Worm (Caenorhabditis elegans) whole organism, L4 larva: ENCODE data around the gene B0238.9.

Experiments
- F37D6.2 ChIP-seq: sonication (generic microtip); optimal IDR thresholded peaks from 2 replicates; lab custom pipeline; 2016; ENCODE audit warnings: mild to moderate bottlenecking, missing genetic modification characterization, missing compliant biosample characterization
- R02D3.7 ChIP-seq: fragments of 150-350 bp; sonication (generic microtip); optimal IDR thresholded peaks from 3 replicates; lab custom pipeline; 2014; ENCODE audit warnings: missing biosample characterization, missing genetic modification characterization
- T26A8.4 ChIP-seq: fragments of 200-800 bp; sonication (Bioruptor generic); IDR thresholded peaks from 2 replicates; pipeline ENCODE4 v1.3.6; 2022; ENCODE audit warnings: missing genetic modification characterization, missing compliant biosample characterization
- ama-1 ChIP-seq: fragments of 150-350 bp; optimal IDR thresholded peaks from 2 replicates; lab custom pipeline; 2014; ENCODE audit warnings: inconsistent platforms, mixed read lengths
- arid-1 ChIP-seq: fragments of 200-800 bp; sonication (Bioruptor generic); conservative IDR thresholded peaks from 2 replicates; pipeline ENCODE4 v1.3.6; 2022; ENCODE audit warnings: missing genetic modification reagents, missing genetic modification characterization, missing compliant biosample characterization
- ceh-20 ChIP-seq: fragments of 200-800 bp; sonication (Bioruptor generic); IDR thresholded peaks from 2 replicates; pipeline ENCODE4 v1.3.6; 2022; ENCODE audit warnings: missing genetic modification reagents, missing genetic modification characterization, missing compliant biosample characterization
- ceh-44 ChIP-seq: fragments of 200-800 bp; sonication (Bioruptor generic); IDR thresholded peaks from 2 replicates; pipeline ENCODE4 v1.3.6; 2022; ENCODE audit warnings: missing genetic modification reagents, missing genetic modification characterization, missing compliant biosample characterization
- ceh-82 ChIP-seq: sonication (generic microtip); optimal IDR thresholded peaks from 2 replicates; lab custom pipeline; 2017; ENCODE audit warnings: missing biosample characterization, missing genetic modification characterization
- ctbp-1 ChIP-seq: fragments of 200-800 bp; sonication (Bioruptor generic); IDR thresholded peaks from 2 replicates; pipeline ENCODE4 v1.3.6; 2022; ENCODE audit warnings: missing genetic modification reagents, missing genetic modification characterization, missing compliant biosample characterization
- dmd-6 ChIP-seq: fragments of 200-800 bp; sonication (Bioruptor generic); IDR thresholded peaks from 2 replicates; pipeline ENCODE4 v1.3.6; 2022; ENCODE audit warnings: missing genetic modification reagents, missing genetic modification characterization, missing compliant biosample characterization
- dmd-8 ChIP-seq: fragments of 200-800 bp; sonication (Bioruptor generic); IDR thresholded peaks from 2 replicates; pipeline ENCODE4 v1.3.6; 2022; ENCODE audit warnings: missing genetic modification characterization, missing compliant biosample characterization
- dpl-1 ChIP-seq: fragments of 150-350 bp; optimal IDR thresholded peaks from 2 replicates; lab custom pipeline; 2014; ENCODE audit warnings: missing biosample characterization, missing genetic modification reagents, missing genetic modification characterization
- duxl-1 ChIP-seq: sonication (generic microtip); optimal IDR thresholded peaks from 2 replicates; lab custom pipeline; 2016; ENCODE audit warnings: mild to moderate bottlenecking, missing genetic modification characterization, moderate library complexity, missing compliant biosample characterization; ENCODE audit not compliant: poor library complexity
- egl-43 ChIP-seq: fragments of 200-800 bp; sonication (Bioruptor generic); IDR thresholded peaks from 2 replicates; pipeline ENCODE4 v1.3.6; 2022; ENCODE audit warnings: missing genetic modification reagents, missing genetic modification characterization, missing compliant biosample characterization
- gei-8 ChIP-seq: fragments of 200-800 bp; sonication (Bioruptor generic); optimal IDR thresholded peaks from 2 replicates; lab custom pipeline; 2018; ENCODE audit warnings: mild to moderate bottlenecking, missing genetic modification characterization, missing compliant biosample characterization
- hlh-11 ChIP-seq: fragments of 200-800 bp; sonication (Bioruptor generic); optimal IDR thresholded peaks from 2 replicates; lab custom pipeline; 2018; ENCODE audit warnings: mild to moderate bottlenecking, missing genetic modification characterization, missing compliant biosample characterization
- hlh-30 ChIP-seq: sonication (generic microtip); optimal IDR thresholded peaks from 2 replicates; lab custom pipeline; 2017; ENCODE audit warnings: antibody characterized with exemption, mild to moderate bottlenecking, missing genetic modification characterization, missing compliant biosample characterization; ENCODE audit not compliant: insufficient read depth
- hmg-1.1 ChIP-seq: fragments of 200-800 bp; sonication (Bioruptor generic); IDR thresholded peaks from 2 replicates; pipeline ENCODE4 v1.3.6; 2022; ENCODE audit warnings: missing genetic modification reagents, missing genetic modification characterization, missing compliant biosample characterization
- jun-1 ChIP-seq: fragments of 150-350 bp; optimal IDR thresholded peaks from 2 replicates; lab custom pipeline; 2014; ENCODE audit warnings: missing biosample characterization, missing genetic modification reagents, missing genetic modification characterization
- lin-15B ChIP-seq: fragments of 150-350 bp; sonication (generic microtip); optimal IDR thresholded peaks from 3 replicates; lab custom pipeline; 2014; ENCODE audit warnings: missing biosample characterization, missing genetic modification characterization
- lin-38 ChIP-seq: fragments of 200-800 bp; sonication (Bioruptor generic); IDR thresholded peaks from 2 replicates; pipeline ENCODE4 v1.3.6; 2022; ENCODE audit warnings: missing genetic modification reagents, missing genetic modification characterization, missing compliant biosample characterization
- lin-39 ChIP-seq: fragments of 150-350 bp; optimal IDR thresholded peaks from 2 replicates; lab custom pipeline; 2014; ENCODE audit warnings: missing biosample characterization, missing genetic modification reagents, missing genetic modification characterization
- lir-3 ChIP-seq: sonication (generic microtip); optimal IDR thresholded peaks from 2 replicates; lab custom pipeline; 2016; ENCODE audit warnings: mild to moderate bottlenecking, missing genetic modification characterization, missing compliant biosample characterization
- lsy-2 ChIP-seq, 2 experiments: fragments of 150-350 bp in 1 of 2; sonication (generic microtip) in 1 of 2; optimal IDR thresholded peaks; 2 replicates each; lab custom pipeline; 2014 to 2017; ENCODE audit warnings: missing biosample characterization in 2 of 2, missing genetic modification characterization in 2 of 2
- mdl-1 ChIP-seq, 2 experiments: fragments of 150-350 bp in 1 of 2; sonication (generic microtip) in 1 of 2; optimal IDR thresholded peaks; 2 replicates each; lab custom pipeline; 2014 to 2017; ENCODE audit warnings: missing biosample characterization in 2 of 2, missing genetic modification characterization in 2 of 2
- mdt-29 ChIP-seq: fragments of 200-800 bp; sonication (Bioruptor generic); IDR thresholded peaks from 2 replicates; pipeline ENCODE4 v1.3.6; 2022; ENCODE audit warnings: missing genetic modification reagents, missing genetic modification characterization, missing compliant biosample characterization
- mep-1 ChIP-seq: fragments of 150-350 bp; sonication (generic microtip); optimal IDR thresholded peaks from 3 replicates; lab custom pipeline; 2014; ENCODE audit warnings: missing biosample characterization, missing genetic modification characterization
- mes-2 ChIP-seq: sonication (generic microtip); optimal IDR thresholded peaks from 2 replicates; lab custom pipeline; 2016; ENCODE audit warnings: missing genotype, mild to moderate bottlenecking, missing genetic modification characterization, missing compliant biosample characterization; ENCODE audit not compliant: poor library complexity, severe bottlenecking
- nhr-11 ChIP-seq: fragments of 150-350 bp; optimal IDR thresholded peaks from 2 replicates; lab custom pipeline; 2014; ENCODE audit warnings: missing biosample characterization, missing genetic modification characterization
- nhr-111 ChIP-seq: fragments of 200-800 bp; sonication (Bioruptor generic); optimal IDR thresholded peaks from 2 replicates; lab custom pipeline; 2018; ENCODE audit warnings: mild to moderate bottlenecking, missing genetic modification characterization, missing compliant biosample characterization
- nhr-237 ChIP-seq: sonication (generic microtip); optimal IDR thresholded peaks from 2 replicates; lab custom pipeline; 2017; ENCODE audit warnings: missing biosample characterization, missing genetic modification characterization
- nhr-28 ChIP-seq: fragments of 150-350 bp; optimal IDR thresholded peaks from 2 replicates; lab custom pipeline; 2014; ENCODE audit warnings: missing biosample characterization, missing genetic modification characterization
- nhr-41 ChIP-seq: fragments of 200-800 bp; sonication (Bioruptor generic); IDR thresholded peaks from 2 replicates; pipeline ENCODE4 v1.3.6; 2022; ENCODE audit warnings: missing genetic modification reagents, missing genetic modification characterization, missing compliant biosample characterization
- nhr-42 ChIP-seq: fragments of 200-800 bp; sonication (Bioruptor generic); IDR thresholded peaks from 2 replicates; pipeline ENCODE4 v1.3.6; 2022; ENCODE audit warnings: missing genetic modification characterization, missing compliant biosample characterization
- nhr-76 ChIP-seq: fragments of 150-350 bp; optimal IDR thresholded peaks from 2 replicates; lab custom pipeline; 2014; ENCODE audit warnings: missing biosample characterization, missing genetic modification characterization
- pha-4 ChIP-seq, 2 experiments: fragments of 150-350 bp in 1 of 2; fragments of 200-800 bp in 1 of 2; sonication (Bioruptor generic) in 1 of 2; IDR thresholded peaks in 1 of 2; optimal IDR thresholded peaks in 1 of 2; 2 replicates each; pipeline versions ENCODE4 v1.3.6 to Lab custom; 2014 to 2022; ENCODE audit warnings: missing genetic modification characterization in 2 of 2, missing genetic modification reagents in 2 of 2, missing biosample characterization in 1 of 2, missing compliant biosample characterization in 1 of 2
- php-3 ChIP-seq: fragments of 200-800 bp; sonication (Bioruptor generic); IDR thresholded peaks from 2 replicates; pipeline ENCODE4 v1.3.6; 2022; ENCODE audit warnings: missing genetic modification reagents, missing genetic modification characterization, missing compliant biosample characterization
- rbr-2 ChIP-seq: sonication (generic microtip); optimal IDR thresholded peaks from 2 replicates; lab custom pipeline; 2016; ENCODE audit warnings: missing genotype, missing genetic modification characterization, missing compliant biosample characterization
- saeg-2 ChIP-seq: fragments of 200-800 bp; sonication (Bioruptor generic); IDR thresholded peaks from 2 replicates; pipeline ENCODE4 v1.3.6; 2022; ENCODE audit warnings: missing genetic modification reagents, missing genetic modification characterization, missing compliant biosample characterization
- set-16 ChIP-seq: fragments of 200-800 bp; sonication (Bioruptor generic); IDR thresholded peaks from 2 replicates; pipeline ENCODE4 v1.3.6; 2022; ENCODE audit warnings: missing genetic modification reagents, missing genetic modification characterization, missing compliant biosample characterization
- spr-3 ChIP-seq: fragments of 200-800 bp; sonication (Bioruptor generic); optimal IDR thresholded peaks from 2 replicates; lab custom pipeline; 2018; ENCODE audit warnings: mild to moderate bottlenecking, missing genetic modification characterization, missing compliant biosample characterization

B0238.9 gene

ce11 chrV:5275426-5276007 is 2.4 kb downstream of the B0238.9 start (continued):
- TF ChIP-seq nhr-42 (GFP tag; lab: Robert Waterston, UW) (no peak), dmd-8 (GFP tag; lab: Robert Waterston, UW) (0 out of 2 replicates have a peak, but pooled peaks have one; percentile 22), ceh-44 (GFP tag; lab: Robert Waterston, UW) (no peak), lin-15B (no peak), mdt-29 (GFP tag; lab: Robert Waterston, UW) (no peak), lin-39 (tag; lab: Kevin White, UChicago) (no peak), nhr-28 (tag; lab: Kevin White, UChicago) (no peak), arid-1 (GFP tag; lab: Robert Waterston, UW) (no peak), ctbp-1 (GFP tag; lab: Robert Waterston, UW) (no peak), spr-3 (GFP tag; lab: Kevin White, UChicago) (no peak), nhr-11 (tag; lab: Kevin White, UChicago) (no peak), ceh-82 (no peak), jun-1 (tag; lab: Kevin White, UChicago) (no peak), php-3 (GFP tag; lab: Robert Waterston, UW) (no peak), lir-3 (tag; lab: Kevin White, UChicago) (no peak), nhr-76 (tag; lab: Kevin White, UChicago) (no peak), set-16 (no peak), nhr-237 (tag; lab: Kevin White, UChicago) (no peak)

ce11 chrV:5274974-5275373 is 2.9 kb downstream of the B0238.9 start:
- TF ChIP-seq lsy-2 (tag; optimal IDR thresholded peaks at IDR 0.05; lab: Kevin White, UChicago) (peak in 1 of 2 experiments; percentile 72), T26A8.4 (GFP tag; lab: Robert Waterston, UW) (peak; percentile 13; the same call in 1 of the 2 replicates), lin-38 (GFP tag; lab: Robert Waterston, UW) (peak; percentile 77), nhr-41 (GFP tag; lab: Robert Waterston, UW) (no peak), pha-4 (GFP tag; IDR thresholded peaks at IDR 0.05; lab: Robert Waterston, UW) (no peak), pha-4 (tag; optimal IDR thresholded peaks at IDR 0.05; lab: Kevin White, UChicago) (no peak), R02D3.7 (tag; lab: Kevin White, UChicago) (no peak), mes-2 (tag; lab: Kevin White, UChicago) (peak; percentile 70), egl-43 (GFP tag; lab: Robert Waterston, UW) (peak; percentile 62; the same call in 1 of the 2 replicates), duxl-1 (peak; percentile 30), dmd-8 (GFP tag; lab: Robert Waterston, UW) (no peak), hlh-11 (peak; percentile 36), rbr-2 (tag; lab: Kevin White, UChicago) (peak; percentile 46), spr-3 (GFP tag; lab: Kevin White, UChicago) (peak; percentile 33), nhr-111 (GFP tag; lab: Kevin White, UChicago) (no peak), dmd-6 (GFP tag; lab: Robert Waterston, UW) (0 out of 2 replicates have a peak, but pooled peaks have one; percentile 37), lir-3 (tag; lab: Kevin White, UChicago) (no peak), ama-1 (lab: Kevin White, UChicago) (no peak), hlh-30 (tag; lab: Kevin White, UChicago) (peak; percentile 61), gei-8 (no peak), F37D6.2 (tag; lab: Kevin White, UChicago) (peak; percentile 25), mdl-1 (tag; optimal IDR thresholded peaks at IDR 0.05; lab: Kevin White, UChicago) (peak in 1 of 2 experiments; percentile 34), ceh-20 (GFP tag; lab: Robert Waterston, UW) (no peak), saeg-2 (GFP tag; lab: Robert Waterston, UW) (no peak), dpl-1 (GFP tag; lab: Kevin White, UChicago) (peak; percentile 66), mep-1 (tag; lab: Kevin White, UChicago) (peak; percentile 34), hmg-1.1 (GFP tag; lab: Robert Waterston, UW) (peak; percentile 35)
